Worm (Caenorhabditis elegans): ENCODE data around the gene C49C3.10.

C49C3.10 gene

DNA sequence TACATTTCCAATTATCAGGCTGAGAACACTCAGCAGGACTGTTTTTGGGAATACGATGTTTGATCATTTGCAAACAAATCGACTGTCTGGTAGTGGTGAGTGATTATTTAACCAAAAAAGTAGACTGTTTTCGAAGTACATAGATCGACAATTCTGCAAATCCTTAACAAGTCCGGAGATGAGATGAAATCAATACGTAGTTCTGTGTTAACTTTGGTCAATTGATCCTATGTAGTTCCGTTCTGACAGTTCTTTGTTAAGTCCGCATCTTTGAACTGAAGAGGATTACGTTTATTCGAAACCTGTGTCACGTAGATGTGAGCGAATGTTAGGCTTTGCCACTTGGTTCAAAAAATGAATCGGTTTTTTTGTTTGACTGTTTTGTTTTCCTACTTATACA, 12.8 kb upstream of the C49C3.10 start, which contains the start of gene clec-199:
Gene clec-199, plus strand, starts transcription at position 301 of the 400 bp plus-strand sequence.
- TF ChIP-seq nhr-120 (GFP tag; IDR thresholded peaks at IDR 0.05) (no peak), lag-1 (GFP tag; IDR thresholded peaks at IDR 0.05) (no peak), tbp1 (GFP tag; optimal IDR thresholded peaks at IDR 0.05) (no peak), bed-1 (GFP tag; IDR thresholded peaks at IDR 0.05) (no peak)

DNA sequence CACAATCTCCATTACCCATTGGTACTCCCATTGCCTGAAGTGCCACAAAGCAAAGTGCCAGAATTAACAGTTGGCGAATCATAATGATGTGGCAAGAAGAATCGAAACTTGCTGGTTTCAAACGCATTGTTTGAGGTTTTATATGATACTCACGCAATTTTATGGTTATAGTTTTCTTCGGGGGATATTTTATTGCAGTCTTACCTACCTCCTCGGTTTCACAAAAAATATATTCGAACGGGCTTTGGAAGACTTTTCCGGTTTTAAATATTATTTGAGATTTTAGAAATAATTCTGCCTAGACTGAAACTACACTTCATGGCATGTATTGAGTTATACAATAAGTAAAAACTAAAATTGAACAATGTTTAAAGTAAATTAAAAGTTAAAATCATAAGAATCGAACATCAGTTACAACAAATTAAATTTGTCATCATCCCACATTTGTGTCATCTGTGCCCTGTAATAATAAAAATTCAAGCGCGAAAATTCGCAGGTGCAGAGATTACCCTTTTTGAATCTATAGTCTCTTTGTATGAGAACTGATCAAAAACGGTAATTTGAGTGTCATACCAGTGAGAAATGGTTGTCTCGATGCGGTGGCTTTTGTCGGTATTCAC, 7.9 kb upstream of the C49C3.10 start, which contains the start of the genes clec-197 and clec-198:
Gene clec-197, minus strand, starts transcription at position 101 of the 620 bp plus-strand sequence.
Gene clec-198, plus strand, starts transcription at position 570 of the 620 bp plus-strand sequence.
- TF ChIP-seq F55B11.4 (tag; optimal IDR thresholded peaks at IDR 0.05; ENCODE audit: borderline replicate concordance, insufficient read depth) (no peak), F23B12.7 (tag; optimal IDR thresholded peaks at IDR 0.05; ENCODE audit: insufficient read depth) (no peak), madf-6 (GFP tag; IDR thresholded peaks at IDR 0.05) (no peak), nhr-80 (tag; optimal IDR thresholded peaks at IDR 0.05) (no peak), Y95B8A.8 (GFP tag; IDR thresholded peaks at IDR 0.05) (no peak), ztf-22 (GFP tag; optimal IDR thresholded peaks at IDR 0.05) (no peak), T26A5.8 (tag; optimal IDR thresholded peaks at IDR 0.05) (no peak), let-526 (GFP tag; IDR thresholded peaks at IDR 0.05) (no peak), B0035.1 (tag; optimal IDR thresholded peaks at IDR 0.05) (no peak), ztf-26 (tag; optimal IDR thresholded peaks at IDR 0.05) (no peak), K12H6.12 (tag; optimal IDR thresholded peaks at IDR 0.05) (no peak), Y53F4B.3 (GFP tag; IDR thresholded peaks at IDR 0.05) (no peak), cebp-1 (GFP tag; IDR thresholded peaks at IDR 0.05) (no peak), cebp-1 (tag; optimal IDR thresholded peaks at IDR 0.05) (no peak), aptf-3 (GFP tag; IDR thresholded peaks at IDR 0.05) (no peak), madf-10 (tag; optimal IDR thresholded peaks at IDR 0.05) (no peak), attf-3 (GFP tag; conservative IDR thresholded peaks at IDR 0.05) (no peak), hmg-1.2 (GFP tag; IDR thresholded peaks at IDR 0.05) (no peak), zfh-2 (GFP tag; conservative IDR thresholded peaks at IDR 0.05) (no peak), T07F8.4 (tag; optimal IDR thresholded peaks at IDR 0.05) (no peak)

DNA sequence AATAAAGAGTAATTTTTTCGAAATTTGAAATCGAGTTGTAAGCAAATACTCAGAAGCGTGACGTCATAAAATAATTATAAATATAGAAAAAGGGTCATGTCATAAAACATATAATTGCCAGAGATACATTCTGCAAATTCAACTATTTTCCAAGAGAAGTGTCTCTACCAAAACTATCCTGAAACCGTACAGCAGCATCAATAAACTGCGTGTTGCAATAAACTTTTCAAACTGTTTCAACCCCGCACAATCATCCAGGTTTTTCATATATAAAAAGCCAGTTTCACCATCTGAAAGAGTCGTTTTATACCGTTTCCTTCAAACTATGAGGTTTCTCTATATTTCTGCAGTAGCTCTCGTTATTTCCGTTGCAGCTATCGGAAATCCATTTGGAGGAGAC, 4.7 kb upstream of the C49C3.10 start, which contains the start of gene C49C3.11:
Gene C49C3.11, plus strand, starts transcription at position 301 of the 400 bp plus-strand sequence.
- no peak for TF ChIP-seq lin-35 (GFP tag; optimal IDR thresholded peaks at IDR 0.05)
- no peak for TF ChIP-seq mxl-1 (tag; optimal IDR thresholded peaks at IDR 0.05)
- no peak for TF ChIP-seq ceh-100 (GFP tag; IDR thresholded peaks at IDR 0.05)
- no peak for TF ChIP-seq hsf-1 (GFP tag; IDR thresholded peaks at IDR 0.05)
- TF ChIP-seq aptf-3 (GFP tag; IDR thresholded peaks at IDR 0.05), result no peak
- TF ChIP-seq attf-6 (GFP tag; IDR thresholded peaks at IDR 0.05), result no peak
- no peak for TF ChIP-seq madf-3 (GFP tag; IDR thresholded peaks at IDR 0.05)
- TF ChIP-seq dpff-1 (tag; optimal IDR thresholded peaks at IDR 0.05), result no peak
- TF ChIP-seq sptf-2 (GFP tag; optimal IDR thresholded peaks at IDR 0.05), result no peak
- TF ChIP-seq akir-1 (GFP tag; optimal IDR thresholded peaks at IDR 0.05), result no peak
- no peak for TF ChIP-seq gei-17 (GFP tag; optimal IDR thresholded peaks at IDR 0.05)
- no peak for TF ChIP-seq nfya-2 (GFP tag; IDR thresholded peaks at IDR 0.05)
- no peak for TF ChIP-seq ceh-27 (GFP tag; optimal IDR thresholded peaks at IDR 0.05)
- TF ChIP-seq zim-3 (tag; optimal IDR thresholded peaks at IDR 0.05), result no peak
- no peak for TF ChIP-seq B0336.3 (GFP tag; IDR thresholded peaks at IDR 0.05)
- TF ChIP-seq F49E8.2 (tag; optimal IDR thresholded peaks at IDR 0.05; ENCODE audit: insufficient read depth), result no peak
- no peak for TF ChIP-seq chd-7 (tag; optimal IDR thresholded peaks at IDR 0.05)
- no peak for TF ChIP-seq pbrm-1 (GFP tag; IDR thresholded peaks at IDR 0.05)
- TF ChIP-seq him-1 (tag; optimal IDR thresholded peaks at IDR 0.05), result no peak
